Worm (Caenorhabditis elegans): ENCODE data around the gene srw-15.
"Not testable (repeated sequence)": the region's sequence is repeated elsewhere in the genome, so short reads cannot be mapped to it uniquely, and the experiment has no call there.

DNA sequence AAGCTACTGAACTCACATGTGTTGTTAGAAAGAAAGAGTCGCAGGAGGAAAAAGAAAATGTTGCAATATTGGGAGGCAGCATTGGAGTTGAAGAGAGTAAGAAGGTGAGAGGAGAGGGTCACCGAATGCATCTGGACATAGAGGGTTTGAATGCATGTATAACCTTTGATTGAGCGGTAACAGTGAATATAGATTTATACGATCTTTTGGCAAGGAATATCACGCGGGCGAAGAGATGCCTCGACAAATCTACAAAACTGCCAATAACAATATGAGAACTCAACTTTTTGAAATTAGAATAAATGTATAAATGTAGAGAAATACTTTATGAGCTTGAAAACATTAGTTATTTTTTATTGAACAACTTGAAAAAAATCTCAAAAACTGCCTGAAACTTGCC is 32.0 kb downstream of the srw-15 start, which contains the start of gene M01B2.10:
- TF ChIP-seq ztf-11, pha-4, elt-3, nhr-237, fkh-2, mdl-1, egl-5, egl-27, tbx-2, snpc-4, pqm-1, nhr-25 (tag; optimal IDR thresholded peaks at IDR 0.05): not testable (repeated sequence)

All from whole organism, L3 larva.